Worm (Caenorhabditis elegans) whole organism, late embryonic: Measurements from ENCODE around the gene T24A6.16.

Source experiments
- lim-6 ChIP-seq: sonication (generic microtip); optimal IDR thresholded peaks from 2 replicates; lab custom pipeline; 2016; ENCODE audit warnings: missing genetic modification characterization, missing compliant biosample characterization
- sox-4 ChIP-seq: sonication (generic microtip); optimal IDR thresholded peaks from 2 replicates; lab custom pipeline; 2017; ENCODE audit warnings: mild to moderate bottlenecking, missing genetic modification characterization, inconsistent platforms, missing compliant biosample characterization
- unc-55 ChIP-seq: sonication (generic microtip); optimal IDR thresholded peaks from 2 replicates; lab custom pipeline; 2017; ENCODE audit warnings: missing biosample characterization, missing genetic modification reagents, missing genetic modification characterization
- unc-86 ChIP-seq: sonication (generic microtip); optimal IDR thresholded peaks from 2 replicates; lab custom pipeline; 2016; ENCODE audit warnings: missing genetic modification characterization, missing compliant biosample characterization

DNA sequence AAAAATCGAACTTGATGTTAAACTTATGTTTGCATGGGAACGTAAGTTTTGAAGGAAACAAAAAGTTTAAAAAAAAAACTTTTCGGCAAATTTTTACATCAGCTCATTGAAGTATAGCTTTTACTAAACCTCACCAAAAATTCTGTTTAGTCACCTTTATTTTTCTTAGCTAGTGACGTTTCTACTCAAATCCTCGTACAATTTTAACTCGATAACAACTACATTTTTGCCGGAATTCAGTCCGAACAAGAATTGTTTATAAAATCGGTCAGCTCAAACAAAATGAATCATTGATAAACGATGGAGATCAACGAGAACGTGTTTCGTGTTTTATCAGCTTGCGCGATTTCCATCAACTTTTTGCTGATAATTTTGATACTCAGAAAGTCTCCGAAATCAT lies 35.8 kb downstream of the T24A6.16 start, which contains the start of gene str-260:
- no peak for TF ChIP-seq lim-6 (tag; lab: Kevin White, UChicago)
- TF ChIP-seq unc-86 (tag; lab: Kevin White, UChicago), result no peak
- TF ChIP-seq sox-4, result no peak
- no peak for TF ChIP-seq unc-55 (GFP tag; lab: Kevin White, UChicago)
